Fruit fly (Drosophila melanogaster) whole organism, embryonic: ENCODE results near the gene Tsp68C.
A peak's percentile ranks its signal among the peaks of the same experiment; 100 is the strongest.

Experiments used
- Abd-B ChIP-seq: fragments of 200-800 bp; sonication (Bioruptor generic); optimal IDR thresholded peaks from 2 replicates; lab custom pipeline; 2018; ENCODE audit warnings: missing biosample characterization, mild to moderate bottlenecking, missing genetic modification characterization, moderate library complexity
- Bgb ChIP-seq: fragments of 200-800 bp; sonication (Bioruptor generic); IDR thresholded peaks from 2 replicates; pipeline ENCODE4 v1.3.6; 2022; ENCODE audit warnings: missing biosample characterization, missing genetic modification characterization; ENCODE audit not compliant: partially characterized antibody
- Blimp-1 ChIP-seq: fragments of 200-800 bp; sonication (Bioruptor generic); optimal IDR thresholded peaks from 3 replicates; lab custom pipeline; 2018; ENCODE audit warnings: missing biosample characterization, missing genetic modification characterization, mild to moderate bottlenecking, moderate library complexity, missing genetic modification reagents
- Bteb2 ChIP-seq: fragments of 200-800 bp; sonication (Bioruptor generic); optimal IDR thresholded peaks from 2 replicates; lab custom pipeline; 2016; ENCODE audit warnings: missing biosample characterization, missing genetic modification characterization
- CG10959 ChIP-seq: fragments of 200-800 bp; sonication (Bioruptor generic); IDR thresholded peaks from 2 replicates; pipeline ENCODE4 v1.3.6; 2022; ENCODE audit warnings: missing biosample characterization, missing genetic modification characterization
- CG12071 ChIP-seq: fragments of 200-800 bp; sonication (Bioruptor generic); optimal IDR thresholded peaks from 3 replicates; lab custom pipeline; 2018; ENCODE audit warnings: missing biosample characterization, mild to moderate bottlenecking, missing genetic modification characterization
- CG12236 ChIP-seq: fragments of 200-800 bp; sonication (Bioruptor generic); optimal IDR thresholded peaks from 2 replicates; lab custom pipeline; 2016; ENCODE audit warnings: missing biosample characterization, missing genetic modification characterization
- CG12391 ChIP-seq: fragments of 200-800 bp; sonication (Bioruptor generic); optimal IDR thresholded peaks from 3 replicates; lab custom pipeline; 2018; ENCODE audit warnings: missing biosample characterization, mild to moderate bottlenecking, missing genetic modification characterization, moderate library complexity
- CG14014 ChIP-seq: fragments of 200-800 bp; sonication (Bioruptor generic); IDR thresholded peaks from 2 replicates; pipeline ENCODE4 v1.3.6; 2022; ENCODE audit warnings: missing biosample characterization, missing genetic modification characterization
- CG14710 ChIP-seq: fragments of 200-800 bp; sonication (Bioruptor generic); optimal IDR thresholded peaks from 3 replicates; lab custom pipeline; 2019; ENCODE audit warnings: missing biosample characterization, mild to moderate bottlenecking, missing genetic modification characterization, moderate library complexity
- CG16863 ChIP-seq: fragments of 200-800 bp; sonication (Bioruptor generic); optimal IDR thresholded peaks from 3 replicates; lab custom pipeline; 2016; ENCODE audit warnings: missing biosample characterization, missing genetic modification characterization
- CG17361 ChIP-seq: fragments of 200-800 bp; sonication (Bioruptor generic); IDR thresholded peaks from 3 replicates; pipeline ENCODE4 v1.3.6; 2022; ENCODE audit warnings: missing biosample characterization, missing genetic modification characterization
- CG2678 ChIP-seq: fragments of 200-800 bp; sonication (Bioruptor generic); optimal IDR thresholded peaks from 3 replicates; lab custom pipeline; 2019; ENCODE audit warnings: missing biosample characterization, mild to moderate bottlenecking, missing genetic modification characterization, moderate library complexity
- CG5245 ChIP-seq: fragments of 200-800 bp; sonication (Bioruptor generic); optimal IDR thresholded peaks from 3 replicates; lab custom pipeline; 2016; ENCODE audit warnings: missing biosample characterization, missing genetic modification characterization
- CG7928 ChIP-seq: fragments of 200-800 bp; sonication (Bioruptor generic); optimal IDR thresholded peaks from 2 replicates; lab custom pipeline; 2017; ENCODE audit warnings: missing biosample characterization, mild to moderate bottlenecking, missing genetic modification characterization
- CG9727 ChIP-seq: fragments of 200-800 bp; sonication (Bioruptor generic); optimal IDR thresholded peaks from 3 replicates; lab custom pipeline; 2017; ENCODE audit warnings: missing biosample characterization, mild to moderate bottlenecking, missing genetic modification characterization
- CoRest ChIP-seq: fragments of 200-800 bp; sonication (Bioruptor generic); optimal IDR thresholded peaks from 3 replicates; lab custom pipeline; 2018; ENCODE audit warnings: missing biosample characterization, mild to moderate bottlenecking, missing genetic modification characterization, moderate library complexity
- Dad ChIP-seq: fragments of 200-800 bp; sonication (Bioruptor generic); optimal IDR thresholded peaks from 3 replicates; lab custom pipeline; 2016; ENCODE audit warnings: missing biosample characterization, missing genetic modification characterization
- Dfd ChIP-seq, 2 experiments: fragments of >200 bp; optimal IDR thresholded peaks; 2 replicates each; lab custom pipeline; 2017; ENCODE audit warnings: missing biosample characterization in 2 of 2, missing genetic modification characterization in 2 of 2
- HLH3B ChIP-seq: fragments of 200-800 bp; sonication (Bioruptor generic); IDR thresholded peaks from 2 replicates; pipeline ENCODE4 v1.3.6; 2022; ENCODE audit warnings: missing biosample characterization, missing genetic modification characterization
- Hey ChIP-seq: fragments of 200-800 bp; sonication (Bioruptor generic); optimal IDR thresholded peaks from 3 replicates; lab custom pipeline; 2018; ENCODE audit warnings: missing biosample characterization, mild to moderate bottlenecking, missing genetic modification characterization
- HmgD ChIP-seq: fragments of 200-800 bp; sonication (Bioruptor generic); optimal IDR thresholded peaks from 3 replicates; lab custom pipeline; 2016; ENCODE audit warnings: missing biosample characterization, missing genetic modification characterization
- Hr39 ChIP-seq: fragments of >200 bp; optimal IDR thresholded peaks from 2 replicates; lab custom pipeline; 2017
- MESR4 ChIP-seq: fragments of 200-800 bp; sonication (Bioruptor generic); optimal IDR thresholded peaks from 2 replicates; lab custom pipeline; 2018; ENCODE audit warnings: missing biosample characterization, mild to moderate bottlenecking, missing genetic modification characterization, moderate library complexity
- Myb ChIP-seq: fragments of 200-800 bp; sonication (Bioruptor generic); optimal IDR thresholded peaks from 2 replicates; lab custom pipeline; 2016; ENCODE audit warnings: missing biosample characterization, missing genetic modification characterization
- Rx ChIP-seq: fragments of 200-800 bp; sonication (Bioruptor generic); IDR thresholded peaks from 2 replicates; pipeline ENCODE4 v1.3.6; 2022; ENCODE audit warnings: missing biosample characterization, missing genetic modification characterization
- Scr ChIP-seq: fragments of 200-800 bp; sonication (Bioruptor generic); IDR thresholded peaks from 2 replicates; pipeline ENCODE4 v1.3.6; 2022; ENCODE audit warnings: missing biosample characterization, missing genetic modification characterization; ENCODE audit not compliant: partially characterized antibody
- Side ChIP-seq: fragments of 200-800 bp; sonication (Bioruptor generic); optimal IDR thresholded peaks from 2 replicates; lab custom pipeline; 2016; ENCODE audit warnings: missing biosample characterization, missing genetic modification characterization
- Six4 ChIP-seq: fragments of 200-800 bp; sonication (Bioruptor generic); optimal IDR thresholded peaks from 2 replicates; lab custom pipeline; 2016; ENCODE audit warnings: missing biosample characterization, missing genetic modification characterization
- Sox102F ChIP-seq: fragments of 200-800 bp; sonication (Bioruptor generic); optimal IDR thresholded peaks from 2 replicates; lab custom pipeline; 2018; ENCODE audit warnings: missing biosample characterization, mild to moderate bottlenecking, missing genetic modification characterization, moderate library complexity
- cato ChIP-seq: fragments of 200-800 bp; sonication (Bioruptor generic); optimal IDR thresholded peaks from 2 replicates; lab custom pipeline; 2016; ENCODE audit warnings: missing biosample characterization, missing genetic modification characterization, borderline replicate concordance
- chinmo ChIP-seq: fragments of 200-800 bp; sonication (Bioruptor generic); IDR thresholded peaks from 4 replicates; pipeline ENCODE4 v1.3.6; 2022; ENCODE audit warnings: missing biosample characterization, missing genetic modification characterization; ENCODE audit not compliant: partially characterized antibody
- chn ChIP-seq: fragments of 200-800 bp; sonication (Bioruptor generic); optimal IDR thresholded peaks from 2 replicates; lab custom pipeline; 2016; ENCODE audit warnings: missing biosample characterization, missing genetic modification characterization
- eve ChIP-seq, 2 experiments: fragments of >200 bp; optimal IDR thresholded peaks; 2 replicates each; lab custom pipeline; 2017; ENCODE audit warnings: missing biosample characterization in 2 of 2, missing genetic modification characterization in 2 of 2
- exex ChIP-seq: fragments of 200-800 bp; sonication (Bioruptor generic); optimal IDR thresholded peaks from 4 replicates; lab custom pipeline; 2018; ENCODE audit warnings: missing biosample characterization, mild to moderate bottlenecking, missing genetic modification characterization, moderate library complexity
- gro ChIP-seq: fragments of 200-800 bp; sonication (Bioruptor generic); optimal IDR thresholded peaks from 2 replicates; lab custom pipeline; 2016; ENCODE audit warnings: missing biosample characterization, missing genetic modification characterization
- kni ChIP-seq: fragments of 200-800 bp; sonication (Bioruptor generic); optimal IDR thresholded peaks from 3 replicates; lab custom pipeline; 2017; ENCODE audit warnings: mild to moderate bottlenecking, missing biosample characterization, missing genetic modification reagents, missing genetic modification characterization
- lbe ChIP-seq: fragments of 200-800 bp; sonication (Bioruptor generic); optimal IDR thresholded peaks from 2 replicates; lab custom pipeline; 2016; ENCODE audit warnings: missing biosample characterization, mild to moderate bottlenecking, missing genetic modification characterization
- mirr ChIP-seq: fragments of 200-800 bp; sonication (Bioruptor generic); optimal IDR thresholded peaks from 3 replicates; lab custom pipeline; 2018; ENCODE audit warnings: missing biosample characterization, mild to moderate bottlenecking, missing genetic modification characterization
- p53 ChIP-seq: fragments of 200-800 bp; sonication (Bioruptor generic); optimal IDR thresholded peaks from 2 replicates; lab custom pipeline; 2016; ENCODE audit warnings: missing biosample characterization, missing genetic modification characterization
- pfk ChIP-seq: fragments of 200-800 bp; sonication (Bioruptor generic); optimal IDR thresholded peaks from 2 replicates; lab custom pipeline; 2018; ENCODE audit warnings: missing biosample characterization, mild to moderate bottlenecking, missing genetic modification characterization, moderate library complexity
- pzg ChIP-seq: fragments of 200-800 bp; sonication (Bioruptor generic); optimal IDR thresholded peaks from 3 replicates; lab custom pipeline; 2018; ENCODE audit warnings: missing biosample characterization, mild to moderate bottlenecking, missing genetic modification characterization, moderate library complexity
- sim ChIP-seq: fragments of 200-800 bp; sonication (Bioruptor generic); IDR thresholded peaks from 2 replicates; pipeline ENCODE4 v1.3.6; 2022; ENCODE audit warnings: missing biosample characterization, missing genetic modification characterization
- sima ChIP-seq: fragments of 200-800 bp; sonication (Bioruptor generic); optimal IDR thresholded peaks from 2 replicates; lab custom pipeline; 2016; ENCODE audit warnings: missing biosample characterization, missing genetic modification characterization
- sisA ChIP-seq: fragments of 200-800 bp; sonication (Bioruptor generic); IDR thresholded peaks from 2 replicates; pipeline ENCODE4 v1.3.6; 2022; ENCODE audit warnings: missing biosample characterization, missing genetic modification characterization
- slp2 ChIP-seq: fragments of 200-800 bp; sonication (Bioruptor generic); optimal IDR thresholded peaks from 2 replicates; lab custom pipeline; 2016; ENCODE audit warnings: missing biosample characterization, missing genetic modification characterization
- stc ChIP-seq: fragments of 200-800 bp; sonication (Bioruptor generic); IDR thresholded peaks from 2 replicates; pipeline ENCODE4 v1.3.6; 2022; ENCODE audit warnings: missing biosample characterization, missing genetic modification characterization
- tll ChIP-seq, 2 experiments: fragments of 200-800 bp in 1 of 2; fragments of >200 bp in 1 of 2; sonication (Bioruptor generic) in 1 of 2; optimal IDR thresholded peaks; 2 replicates each; lab custom pipeline; 2017 to 2019; ENCODE audit warnings: missing biosample characterization in 2 of 2, missing genetic modification characterization in 2 of 2, mild to moderate bottlenecking in 1 of 2, moderate library complexity in 1 of 2
- vfl ChIP-seq: fragments of 200-800 bp; sonication (Bioruptor generic); optimal IDR thresholded peaks from 2 replicates; lab custom pipeline; 2016; ENCODE audit warnings: missing biosample characterization, missing genetic modification characterization
- wdn ChIP-seq: fragments of 200-800 bp; sonication (Bioruptor generic); IDR thresholded peaks from 2 replicates; pipeline ENCODE4 v1.3.6; 2022; ENCODE audit warnings: missing biosample characterization, missing genetic modification characterization
- yki ChIP-seq: fragments of >200 bp; optimal IDR thresholded peaks from 3 replicates; lab custom pipeline; 2018
- zen ChIP-seq: fragments of 200-800 bp; sonication (Bioruptor generic); optimal IDR thresholded peaks from 3 replicates; lab custom pipeline; 2018; ENCODE audit warnings: missing biosample characterization, mild to moderate bottlenecking, missing genetic modification characterization, moderate library complexity

Tsp68C gene

dm6 chr3L:13863365-13863775 is 19.9 kb downstream of the Tsp68C start (continued):
- TF ChIP-seq Dad (GFP tag; lab: Kevin White, UChicago) (no peak), Hr39 (no peak), CG12391 (tag; lab: Kevin White, UChicago) (no peak), CG10959 (GFP tag; lab: Robert Waterston, UW) (no peak), Dfd (GFP tag; optimal IDR thresholded peaks at IDR 0.05; lab: Kevin White, UChicago) (no peak), kni (peak; percentile 85), lbe (GFP tag; lab: Kevin White, UChicago) (no peak), sima (GFP tag; lab: Kevin White, UChicago) (no peak), exex (tag; lab: Kevin White, UChicago) (no peak), CG5245 (GFP tag; lab: Kevin White, UChicago) (no peak), MESR4 (no peak), CoRest (no peak), yki (lab: Kevin White, UChicago) (no peak), Six4 (GFP tag; lab: Kevin White, UChicago) (peak; percentile 0), mirr (peak; percentile 53), CG7928 (GFP tag; lab: Kevin White, UChicago) (no peak), Scr (GFP tag; lab: Robert Waterston, UW) (0 out of 2 replicates have a peak, but pooled peaks have one; percentile 13), p53 (GFP tag; lab: Kevin White, UChicago) (no peak), zen (tag; lab: Kevin White, UChicago) (no peak), Hey (tag; lab: Kevin White, UChicago) (peak; percentile 13), vfl (GFP tag; lab: Kevin White, UChicago) (no peak), CG16863 (GFP tag; lab: Kevin White, UChicago) (no peak), chn (GFP tag; lab: Kevin White, UChicago) (peak; percentile 5), tll (GFP tag; optimal IDR thresholded peaks at IDR 0.05; lab: Kevin White, UChicago) (peak in 1 of 2 experiments; percentile 37), CG2678 (tag; lab: Kevin White, UChicago) (no peak), eve (GFP tag; optimal IDR thresholded peaks at IDR 0.05; lab: Kevin White, UChicago) (no peak), pfk (GFP tag; lab: Kevin White, UChicago) (no peak), gro (GFP tag; lab: Kevin White, UChicago) (no peak), Side (no peak), slp2 (GFP tag; lab: Kevin White, UChicago) (no peak), sim (GFP tag; lab: Robert Waterston, UW) (no peak), Rx (GFP tag; lab: Robert Waterston, UW) (no peak), Blimp-1 (GFP tag; lab: Kevin White, UChicago) (no peak), sisA (GFP tag; lab: Robert Waterston, UW) (no peak), CG17361 (no peak), CG12071 (no peak), CG14014 (GFP tag; lab: Robert Waterston, UW) (no peak), Bteb2 (no peak), CG14710 (tag; lab: Kevin White, UChicago) (no peak), Sox102F (GFP tag; lab: Kevin White, UChicago) (no peak), HmgD (GFP tag; lab: Kevin White, UChicago) (no peak), Abd-B (GFP tag; lab: Kevin White, UChicago) (no peak), pzg (GFP tag; lab: Kevin White, UChicago) (no peak), CG12236 (GFP tag; lab: Kevin White, UChicago) (no peak), chinmo (0 out of 4 replicates have a peak, but pooled peaks have one; percentile 70), HLH3B (GFP tag; lab: Robert Waterston, UW) (no peak), cato (GFP tag; lab: Kevin White, UChicago) (no peak), Myb (GFP tag; lab: Kevin White, UChicago) (no peak), CG9727 (no peak), stc (no peak), Bgb (GFP tag; lab: Robert Waterston, UW) (peak; percentile 39; the same call in 1 of the 2 replicates), wdn (0 out of 2 replicates have a peak, but pooled peaks have one; percentile 21)
